Worm (Caenorhabditis elegans) whole organism, L2 larva: ENCODE measurements around the gene mif-2.
A peak's percentile ranks its signal among the peaks of the same experiment; 100 is the strongest.

Experiments
- C34F6.9 ChIP-seq: fragments of 150-350 bp; optimal IDR thresholded peaks from 2 replicates; lab custom pipeline; 2014; ENCODE audit warnings: missing biosample characterization, missing genetic modification characterization
- F13H6.1 ChIP-seq: sonication (generic microtip); optimal IDR thresholded peaks from 2 replicates; lab custom pipeline; 2016; ENCODE audit warnings: missing genetic modification characterization, missing compliant biosample characterization
- R02D3.7 ChIP-seq: fragments of 150-350 bp; optimal IDR thresholded peaks from 2 replicates; lab custom pipeline; 2014; ENCODE audit warnings: missing biosample characterization, missing genetic modification characterization
- ZK546.5 ChIP-seq: sonication (generic microtip); optimal IDR thresholded peaks from 2 replicates; lab custom pipeline; 2017; ENCODE audit warnings: missing biosample characterization, missing genetic modification characterization
- alr-1 ChIP-seq: fragments of 150-350 bp; optimal IDR thresholded peaks from 2 replicates; lab custom pipeline; 2014; ENCODE audit warnings: missing biosample characterization, missing genetic modification characterization
- aly-2 ChIP-seq: fragments of 150-350 bp; optimal IDR thresholded peaks from 2 replicates; lab custom pipeline; 2014; ENCODE audit warnings: missing biosample characterization, missing genetic modification characterization
- ama-1 ChIP-seq: fragments of 150-350 bp; optimal IDR thresholded peaks from 2 replicates; lab custom pipeline; 2018; ENCODE audit warnings: inconsistent platforms
- blmp-1 ChIP-seq: sonication (generic microtip); optimal IDR thresholded peaks from 2 replicates; lab custom pipeline; 2017; ENCODE audit warnings: missing genetic modification characterization, mild to moderate bottlenecking, missing compliant biosample characterization, antibody characterized with exemption, moderate library complexity; ENCODE audit not compliant: insufficient read depth
- ceh-16 ChIP-seq: fragments of 150-350 bp; optimal IDR thresholded peaks from 2 replicates; lab custom pipeline; 2014; ENCODE audit warnings: missing biosample characterization, missing genetic modification characterization
- ceh-82 ChIP-seq: fragments of 150-350 bp; optimal IDR thresholded peaks from 2 replicates; lab custom pipeline; 2014; ENCODE audit warnings: missing biosample characterization, missing genetic modification characterization
- crh-2 ChIP-seq: sonication (generic microtip); optimal IDR thresholded peaks from 2 replicates; lab custom pipeline; 2017; ENCODE audit warnings: missing biosample characterization, missing genetic modification characterization
- dmd-4 ChIP-seq: sonication (generic microtip); optimal IDR thresholded peaks from 2 replicates; lab custom pipeline; 2017; ENCODE audit warnings: missing biosample characterization, missing genetic modification characterization
- egl-27 ChIP-seq: sonication (generic microtip); optimal IDR thresholded peaks from 3 replicates; lab custom pipeline; 2017; ENCODE audit warnings: missing biosample characterization, missing genetic modification reagents, missing genetic modification characterization
- elt-3 ChIP-seq: sonication (generic microtip); optimal IDR thresholded peaks from 2 replicates; lab custom pipeline; 2017; ENCODE audit warnings: missing biosample characterization, missing genetic modification characterization
- fos-1 ChIP-seq: fragments of 150-350 bp; optimal IDR thresholded peaks from 2 replicates; lab custom pipeline; 2014; ENCODE audit warnings: missing biosample characterization, missing genetic modification characterization
- gmeb-1 ChIP-seq: fragments of 150-350 bp; optimal IDR thresholded peaks from 2 replicates; lab custom pipeline; 2014; ENCODE audit warnings: missing biosample characterization, missing genetic modification characterization
- lin-13 ChIP-seq: fragments of 150-350 bp; optimal IDR thresholded peaks from 2 replicates; lab custom pipeline; 2014; ENCODE audit warnings: missing biosample characterization, missing genetic modification reagents, missing genetic modification characterization
- lin-39 ChIP-seq: fragments of 150-350 bp; optimal IDR thresholded peaks from 2 replicates; lab custom pipeline; 2014; ENCODE audit warnings: missing biosample characterization, missing genetic modification reagents, missing genetic modification characterization
- lsy-2 ChIP-seq, 2 experiments: fragments of 150-350 bp in 1 of 2; sonication (generic microtip) in 1 of 2; optimal IDR thresholded peaks; 2 replicates each; lab custom pipeline; 2014 to 2017; ENCODE audit warnings: missing biosample characterization in 2 of 2, missing genetic modification characterization in 2 of 2
- mab-5 ChIP-seq: fragments of 150-350 bp; optimal IDR thresholded peaks from 2 replicates; lab custom pipeline; 2014; ENCODE audit warnings: missing biosample characterization, missing genetic modification characterization
- mbf-1 ChIP-seq: sonication (generic microtip); optimal IDR thresholded peaks from 2 replicates; lab custom pipeline; 2017; ENCODE audit warnings: missing biosample characterization, missing genetic modification characterization
- mdl-1 ChIP-seq, 2 experiments: fragments of 150-350 bp in 1 of 2; sonication (generic microtip) in 1 of 2; optimal IDR thresholded peaks; 2 replicates each; lab custom pipeline; 2017; ENCODE audit warnings: missing biosample characterization in 2 of 2, missing genetic modification characterization in 2 of 2
- nhr-10 ChIP-seq: sonication (generic microtip); optimal IDR thresholded peaks from 2 replicates; lab custom pipeline; 2017; ENCODE audit warnings: missing biosample characterization, missing genetic modification characterization
- nhr-11 ChIP-seq: fragments of 150-350 bp; optimal IDR thresholded peaks from 2 replicates; lab custom pipeline; 2014; ENCODE audit warnings: missing biosample characterization, missing genetic modification characterization
- nhr-12 ChIP-seq: fragments of 150-350 bp; optimal IDR thresholded peaks from 2 replicates; lab custom pipeline; 2014; ENCODE audit warnings: missing biosample characterization, missing genetic modification characterization
- nhr-129 ChIP-seq: fragments of 150-350 bp; optimal IDR thresholded peaks from 2 replicates; lab custom pipeline; 2014; ENCODE audit warnings: missing biosample characterization, missing genetic modification characterization
- nhr-237 ChIP-seq: fragments of 150-350 bp; optimal IDR thresholded peaks from 2 replicates; lab custom pipeline; 2014; ENCODE audit warnings: missing biosample characterization, missing genetic modification characterization
- nhr-77 ChIP-seq: fragments of 150-350 bp; optimal IDR thresholded peaks from 2 replicates; lab custom pipeline; 2014; ENCODE audit warnings: missing biosample characterization, missing genetic modification characterization
- peb-1 ChIP-seq: fragments of 150-350 bp; optimal IDR thresholded peaks from 2 replicates; lab custom pipeline; 2014; ENCODE audit warnings: missing biosample characterization, missing genetic modification characterization
- sem-4 ChIP-seq: fragments of 150-350 bp; optimal IDR thresholded peaks from 2 replicates; lab custom pipeline; 2014; ENCODE audit warnings: missing biosample characterization, missing genetic modification reagents, missing genetic modification characterization
- skn-1 ChIP-seq: sonication (generic microtip); optimal IDR thresholded peaks from 2 replicates; lab custom pipeline; 2017; ENCODE audit warnings: missing biosample characterization, missing genetic modification characterization
- sma-3 ChIP-seq: sonication (generic microtip); optimal IDR thresholded peaks from 2 replicates; lab custom pipeline; 2016; ENCODE audit warnings: missing genetic modification reagents, missing genetic modification characterization, missing compliant biosample characterization
- sma-9 ChIP-seq, 2 experiments: fragments of 150-350 bp in 1 of 2; sonication (generic microtip) in 1 of 2; optimal IDR thresholded peaks; 2 replicates each; lab custom pipeline; 2014 to 2016; ENCODE audit warnings: missing genetic modification characterization in 2 of 2, mild to moderate bottlenecking in 1 of 2, missing biosample characterization in 1 of 2, missing compliant biosample characterization in 1 of 2, missing genetic modification reagents in 1 of 2, moderate library complexity in 1 of 2
- snpc-4 ChIP-seq: fragments of 150-350 bp; optimal IDR thresholded peaks from 2 replicates; lab custom pipeline; 2014; ENCODE audit warnings: missing biosample characterization, missing genetic modification characterization
- unc-55 ChIP-seq: fragments of 150-350 bp; sonication (generic microtip); optimal IDR thresholded peaks from 3 replicates; lab custom pipeline; 2014; ENCODE audit warnings: missing biosample characterization, missing genetic modification reagents, missing genetic modification characterization
- unc-62 ChIP-seq: fragments of 150-350 bp; optimal IDR thresholded peaks from 2 replicates; lab custom pipeline; 2014; ENCODE audit warnings: missing biosample characterization, missing genetic modification reagents, missing genetic modification characterization
- zag-1 ChIP-seq: fragments of 150-350 bp; optimal IDR thresholded peaks from 2 replicates; lab custom pipeline; 2014; ENCODE audit warnings: missing biosample characterization, missing genetic modification characterization
- ztf-1 ChIP-seq: fragments of 200-800 bp; sonication (Bioruptor generic); conservative IDR thresholded peaks from 2 replicates; pipeline ENCODE4 v1.3.6; 2022; ENCODE audit warnings: missing genetic modification characterization, missing compliant biosample characterization
- ztf-11 ChIP-seq: sonication (generic microtip); optimal IDR thresholded peaks from 2 replicates; lab custom pipeline; 2017; ENCODE audit warnings: missing biosample characterization, missing genetic modification characterization
- ztf-4 ChIP-seq: fragments of 150-350 bp; optimal IDR thresholded peaks from 2 replicates; lab custom pipeline; 2014; ENCODE audit warnings: missing biosample characterization, missing genetic modification characterization

Gene mif-2

DNA sequence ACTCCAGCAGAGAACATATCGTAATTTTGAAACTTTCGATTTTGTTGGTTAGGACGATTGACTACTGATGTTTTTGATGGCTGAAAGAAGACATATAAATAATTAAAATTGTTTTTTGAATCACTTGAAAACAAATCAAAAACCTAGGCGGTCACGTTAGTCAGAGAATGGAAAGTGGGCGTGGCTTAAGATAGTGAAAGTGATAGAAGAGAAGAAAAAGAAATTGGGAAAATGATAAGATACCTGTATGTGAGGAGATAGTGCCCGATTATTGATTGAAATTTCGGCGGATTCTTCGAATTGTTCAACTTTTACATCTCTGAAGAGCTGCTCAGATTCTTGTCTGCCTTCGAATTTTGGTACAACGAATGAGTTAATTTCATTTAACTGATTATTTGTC is 33.4 kb upstream of the mif-2 start:
- TF ChIP-seq R02D3.7 (tag; lab: Kevin White, UChicago) (no peak), blmp-1 (tag; lab: Kevin White, UChicago) (peak; percentile 95), aly-2 (tag; lab: Kevin White, UChicago) (no peak), lin-39 (tag; lab: Kevin White, UChicago) (no peak), sma-9 (GFP tag; optimal IDR thresholded peaks at IDR 0.05; lab: Kevin White, UChicago) (peak; percentile 11), sma-9 (tag; optimal IDR thresholded peaks at IDR 0.05; lab: Kevin White, UChicago) (no peak), mdl-1 (tag; optimal IDR thresholded peaks at IDR 0.05; lab: Kevin White, UChicago) (no peak), nhr-77 (tag; lab: Kevin White, UChicago) (no peak), lsy-2 (tag; optimal IDR thresholded peaks at IDR 0.05; lab: Kevin White, UChicago) (no peak), fos-1 (peak; percentile 20), snpc-4 (tag; lab: Kevin White, UChicago) (no peak), skn-1 (tag; lab: Kevin White, UChicago) (no peak)

DNA sequence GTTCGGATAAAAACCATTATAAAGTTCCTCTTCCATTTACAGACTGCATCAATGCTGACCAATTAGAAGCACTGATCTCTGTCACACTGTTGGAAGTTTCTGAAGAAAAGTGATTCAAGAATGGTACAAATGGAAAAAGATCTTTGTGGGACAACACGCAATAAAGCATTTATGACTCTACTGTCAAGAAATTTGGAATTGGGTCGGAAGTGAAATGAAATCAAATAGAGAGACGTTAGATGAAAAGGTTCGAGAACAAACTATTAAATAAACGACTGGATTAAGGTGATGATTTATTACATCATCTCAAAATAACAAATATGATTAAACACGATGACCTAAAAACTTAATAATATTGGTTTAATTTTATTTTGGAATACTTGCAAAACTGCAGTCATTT is 28.2 kb upstream of the mif-2 start, which contains the start of gene F57F5.3:
TSS of gene F57F5.3 (minus strand) at position 101 of the 400 bp plus-strand sequence.
- no peak for TF ChIP-seq nhr-237
- no peak for TF ChIP-seq C34F6.9 (tag; lab: Kevin White, UChicago)
- TF ChIP-seq nhr-129 (tag; lab: Kevin White, UChicago): no peak
- no peak for TF ChIP-seq F13H6.1 (tag; lab: Kevin White, UChicago)
- no peak for TF ChIP-seq blmp-1 (tag; lab: Kevin White, UChicago)
- no peak for TF ChIP-seq lsy-2 (tag; optimal IDR thresholded peaks at IDR 0.05; lab: Kevin White, UChicago)
- no peak for TF ChIP-seq aly-2 (tag; lab: Kevin White, UChicago)
- TF ChIP-seq dmd-4 (tag; lab: Kevin White, UChicago): no peak
- no peak for TF ChIP-seq R02D3.7 (tag; lab: Kevin White, UChicago)
- TF ChIP-seq sma-9 (GFP tag; optimal IDR thresholded peaks at IDR 0.05; lab: Kevin White, UChicago): no peak
- no peak for TF ChIP-seq sma-9 (tag; optimal IDR thresholded peaks at IDR 0.05; lab: Kevin White, UChicago)
- TF ChIP-seq nhr-11 (tag; lab: Kevin White, UChicago): no peak
- no peak for TF ChIP-seq lin-39 (tag; lab: Kevin White, UChicago)
- TF ChIP-seq ztf-11 (tag; lab: Kevin White, UChicago): no peak
- TF ChIP-seq ztf-4: no peak
- no peak for TF ChIP-seq ZK546.5 (tag; lab: Kevin White, UChicago)
- TF ChIP-seq ama-1: no peak
- TF ChIP-seq nhr-10 (tag; lab: Kevin White, UChicago): no peak
- TF ChIP-seq zag-1: no peak
- TF ChIP-seq crh-2 (tag; lab: Kevin White, UChicago): no peak

DNA sequence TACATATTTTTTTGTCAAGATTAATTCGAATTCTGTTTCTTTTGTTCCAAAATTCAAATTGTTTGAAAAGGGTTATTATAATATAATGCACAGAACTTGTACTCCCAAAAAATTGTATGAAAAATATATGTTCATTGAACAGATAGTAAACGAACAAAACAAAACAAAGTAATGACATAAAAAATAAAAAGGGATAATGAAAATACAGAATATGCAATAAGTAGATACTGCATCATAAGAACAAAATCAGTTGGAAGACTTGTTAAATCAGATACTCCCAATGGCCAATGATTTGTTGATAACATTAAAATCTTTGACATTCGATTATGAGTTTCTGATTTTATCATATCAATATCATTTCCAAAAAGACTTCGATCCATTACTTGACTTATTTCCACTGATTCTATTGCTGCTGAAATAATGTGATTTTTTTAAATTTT is 26.3 kb upstream of the mif-2 start:
- TF ChIP-seq lin-13: peak; percentile 38
- TF ChIP-seq gmeb-1 (tag; lab: Kevin White, UChicago): peak; percentile 9
- TF ChIP-seq unc-55 (GFP tag; lab: Kevin White, UChicago): no peak
- peak; percentile 16 for TF ChIP-seq fos-1
- peak; percentile 38 for TF ChIP-seq crh-2 (tag; lab: Kevin White, UChicago)

DNA sequence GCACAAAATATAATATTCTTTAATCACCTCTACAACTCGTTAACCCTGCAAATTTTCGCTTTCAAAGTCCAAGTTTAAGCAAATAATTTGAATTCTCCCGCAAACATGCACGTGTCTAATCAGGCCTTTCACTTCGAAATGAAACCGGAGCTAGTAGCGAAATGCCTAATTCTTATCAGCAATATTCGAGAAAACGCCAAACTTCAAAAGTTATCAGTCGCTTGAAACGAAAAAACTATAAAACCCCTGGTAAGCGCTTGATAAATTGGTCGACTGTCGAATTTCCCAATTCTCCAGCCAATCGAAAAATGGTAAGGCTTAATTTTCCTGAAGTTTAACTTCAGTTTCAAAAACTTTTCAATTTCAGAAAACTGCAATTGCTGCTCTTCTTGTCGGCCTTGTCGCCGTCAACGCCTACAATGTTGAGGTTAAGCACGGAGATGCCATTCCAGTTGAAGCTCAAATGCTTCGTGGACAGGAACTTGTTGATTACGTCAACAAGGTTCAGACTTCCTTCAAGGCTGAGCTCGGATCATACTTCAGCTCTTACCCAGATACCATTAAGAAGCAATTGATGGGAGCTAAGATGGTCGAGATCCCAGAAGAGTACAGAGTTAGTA is 24.7 kb upstream of the mif-2 start, which contains the start of gene cpr-9:
TSS of gene cpr-9 (plus strand) at position 188 of the 620 bp plus-strand sequence.
- TF ChIP-seq unc-55 (GFP tag; lab: Kevin White, UChicago): no peak
- TF ChIP-seq sma-3: no peak
- TF ChIP-seq F13H6.1 (tag; lab: Kevin White, UChicago): no peak
- peak; percentile 52 for TF ChIP-seq sma-9 (GFP tag; optimal IDR thresholded peaks at IDR 0.05; lab: Kevin White, UChicago)
- TF ChIP-seq sma-9 (tag; optimal IDR thresholded peaks at IDR 0.05; lab: Kevin White, UChicago): no peak
- no peak for TF ChIP-seq zag-1
- peak; percentile 37 for TF ChIP-seq crh-2 (tag; lab: Kevin White, UChicago)
- TF ChIP-seq fos-1: peak; percentile 46
- peak in 1 of 2 experiments; percentile 19 for TF ChIP-seq mdl-1 (tag; optimal IDR thresholded peaks at IDR 0.05; lab: Kevin White, UChicago)
- peak; percentile 34 for TF ChIP-seq gmeb-1 (tag; lab: Kevin White, UChicago)
- TF ChIP-seq nhr-77 (tag; lab: Kevin White, UChicago): no peak

DNA sequence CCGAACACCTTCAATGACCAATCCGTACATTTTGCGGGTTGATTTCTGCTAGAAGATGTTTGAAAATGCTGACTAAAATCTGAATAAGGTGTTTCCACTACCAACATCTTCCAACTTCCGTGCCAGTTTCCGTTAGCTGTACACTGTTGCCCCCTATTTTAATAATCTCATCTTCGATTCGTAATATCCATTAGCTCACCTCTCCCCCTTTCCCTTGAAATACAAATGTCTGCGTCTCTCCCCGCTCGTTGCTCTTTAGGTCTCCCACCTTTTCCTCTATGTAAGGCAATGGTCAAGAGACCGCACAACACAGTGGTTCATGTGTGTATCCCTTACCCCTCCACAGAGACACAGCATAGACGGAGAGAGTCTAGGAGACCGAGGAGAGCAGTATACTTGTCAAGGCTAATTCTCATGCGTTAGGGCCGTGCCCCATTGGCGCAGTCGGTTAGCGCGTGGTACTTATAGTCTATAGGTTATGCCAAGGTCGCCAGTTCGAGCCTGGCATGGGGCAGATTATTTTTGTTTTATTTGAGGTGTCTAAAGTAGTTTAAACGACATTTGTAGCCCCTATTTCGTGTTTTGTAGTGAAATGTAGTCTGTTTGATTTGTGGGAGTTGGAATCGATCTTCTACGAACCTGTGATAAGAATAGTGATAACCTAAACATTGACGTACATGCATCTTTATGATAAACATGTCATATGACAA is 23.6 kb upstream of the mif-2 start, which contains the start of gene gcy-33:
TSS of gene gcy-33 (minus strand) at position 51 of the 710 bp plus-strand sequence.
- no peak for TF ChIP-seq aly-2 (tag; lab: Kevin White, UChicago)
- TF ChIP-seq nhr-10 (tag; lab: Kevin White, UChicago): peak; percentile 1
- TF ChIP-seq ceh-16 (tag; lab: Kevin White, UChicago): peak; percentile 39
- peak; percentile 88 for TF ChIP-seq egl-27 (tag; lab: Kevin White, UChicago)
- peak; percentile 69 for TF ChIP-seq fos-1
- TF ChIP-seq elt-3: no peak
- TF ChIP-seq unc-62 (GFP tag; lab: Kevin White, UChicago): no peak
- TF ChIP-seq blmp-1 (tag; lab: Kevin White, UChicago): no peak
- no peak for TF ChIP-seq ZK546.5 (tag; lab: Kevin White, UChicago)
- no peak for TF ChIP-seq nhr-237
- TF ChIP-seq sem-4: peak; percentile 61
- peak; percentile 39 for TF ChIP-seq peb-1 (tag; lab: Kevin White, UChicago)
- TF ChIP-seq crh-2 (tag; lab: Kevin White, UChicago): peak; percentile 85
- TF ChIP-seq alr-1 (tag; lab: Kevin White, UChicago): no peak
- no peak for TF ChIP-seq ceh-82 (tag; lab: Kevin White, UChicago)
- TF ChIP-seq lin-39 (tag; lab: Kevin White, UChicago): no peak
- no peak for TF ChIP-seq mbf-1
- TF ChIP-seq mab-5 (tag; lab: Kevin White, UChicago): peak; percentile 55
- TF ChIP-seq ztf-1 (GFP tag; lab: Robert Waterston, UW): no peak
- TF ChIP-seq nhr-12 (tag; lab: Kevin White, UChicago): no peak
